Worm (Caenorhabditis elegans) whole organism, late embryonic: ENCODE data around the gene srx-60.

Experiments used
- ama-1 ChIP-seq: fragments of 150-350 bp; optimal IDR thresholded peaks from 2 replicates; lab custom pipeline; 2014
- ceh-2 ChIP-seq: sonication (generic microtip); optimal IDR thresholded peaks from 2 replicates; lab custom pipeline; 2016; ENCODE audit warnings: missing genotype, missing genetic modification characterization, missing compliant biosample characterization
- ceh-9 ChIP-seq: sonication (generic microtip); optimal IDR thresholded peaks from 2 replicates; lab custom pipeline; 2016; ENCODE audit warnings: mild to moderate bottlenecking, missing genetic modification characterization, inconsistent platforms, missing compliant biosample characterization
- elt-2 ChIP-seq: sonication (generic microtip); optimal IDR thresholded peaks from 2 replicates; lab custom pipeline; 2016; ENCODE audit warnings: missing genetic modification reagents, missing genetic modification characterization, missing compliant biosample characterization
- fkh-10 ChIP-seq: fragments of 150-350 bp; optimal IDR thresholded peaks from 2 replicates; lab custom pipeline; 2014; ENCODE audit warnings: missing biosample characterization, missing genetic modification reagents, missing genetic modification characterization
- hlh-30 ChIP-seq: sonication (generic microtip); optimal IDR thresholded peaks from 2 replicates; lab custom pipeline; 2017; ENCODE audit warnings: antibody characterized with exemption, missing genetic modification characterization, missing compliant biosample characterization; ENCODE audit not compliant: insufficient read depth
- tbx-2 ChIP-seq: sonication (generic microtip); optimal IDR thresholded peaks from 2 replicates; lab custom pipeline; 2016; ENCODE audit warnings: missing genetic modification characterization, missing compliant biosample characterization
- unc-42 ChIP-seq: sonication (generic microtip); optimal IDR thresholded peaks from 2 replicates; lab custom pipeline; 2016; ENCODE audit warnings: missing genotype, missing genetic modification characterization, missing compliant biosample characterization

DNA sequence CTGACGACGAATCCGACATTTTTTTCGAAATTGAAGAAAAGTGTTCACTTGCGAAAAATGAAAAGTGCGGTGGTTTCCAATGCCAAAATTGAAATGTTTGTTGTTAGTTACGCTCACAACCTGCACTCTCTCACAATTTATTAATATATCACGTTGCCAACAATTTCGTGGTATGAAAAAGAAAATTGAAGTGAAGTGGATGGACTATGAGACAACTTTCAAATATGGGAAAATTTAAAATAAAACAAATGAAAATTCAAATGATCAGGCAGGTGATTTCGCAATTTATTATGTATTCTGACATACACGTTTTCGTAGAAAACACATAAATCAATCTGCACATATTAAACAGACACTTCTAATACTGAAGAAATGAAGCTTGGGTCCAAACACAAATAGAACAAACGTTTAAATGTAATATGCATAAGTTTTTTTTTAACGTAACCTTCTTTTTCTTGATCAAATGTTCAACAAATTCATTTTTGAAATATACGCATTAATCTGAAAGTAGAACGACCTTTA lies 14.6 kb upstream of the srx-60 start, which contains the start of gene srp-6:
- TF ChIP-seq hlh-30 (tag; lab: Kevin White, UChicago) (no peak), ama-1 (lab: Kevin White, UChicago) (no peak), tbx-2 (tag; lab: Kevin White, UChicago) (no peak), elt-2 (tag; lab: Kevin White, UChicago) (no peak), fkh-10 (GFP tag; lab: Kevin White, UChicago) (no peak), ceh-2 (tag; lab: Kevin White, UChicago) (no peak), unc-42 (tag; lab: Kevin White, UChicago) (no peak), ceh-9 (tag; lab: Kevin White, UChicago) (no peak)
